Fruit fly (Drosophila melanogaster): ENCODE results near the gene acs.

acs gene

DNA sequence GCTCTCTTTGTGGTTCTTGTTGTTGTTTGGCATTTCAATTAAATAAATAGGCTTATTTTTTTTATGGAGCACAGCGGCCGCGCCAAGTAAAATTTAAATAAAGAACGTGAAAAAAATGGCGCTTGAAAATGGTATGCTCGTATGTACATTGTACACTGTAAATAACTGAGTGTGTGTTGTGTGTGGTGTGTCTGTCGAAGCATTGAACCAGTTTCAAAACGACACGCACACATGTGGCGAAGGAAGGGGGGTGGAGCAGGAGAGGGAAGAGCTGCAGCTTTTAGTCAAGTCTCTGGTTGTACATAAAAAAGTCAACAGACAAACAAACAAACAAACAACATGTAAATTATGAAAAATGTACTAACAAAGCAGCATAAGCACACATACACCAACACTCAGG is 33.3 kb downstream of the acs start (continued):
- TF ChIP-seq Sox102F (GFP tag; optimal IDR thresholded peaks at IDR 0.05) (peak; percentile 27), tgo (GFP tag; IDR thresholded peaks at IDR 0.05) (no peak), MBD-R2 (GFP tag; IDR thresholded peaks at IDR 0.05) (no peak), en (GFP tag; optimal IDR thresholded peaks at IDR 0.05) (no peak), al (GFP tag; IDR thresholded peaks at IDR 0.05) (no peak), wek (GFP tag; optimal IDR thresholded peaks at IDR 0.05) (peak; percentile 6), CG8765 (GFP tag; IDR thresholded peaks at IDR 0.05) (no peak), PHDP (tag; optimal IDR thresholded peaks at IDR 0.05) (peak; percentile 28), ash1 (GFP tag; optimal IDR thresholded peaks at IDR 0.05) (no peak), CG12744 (GFP tag; optimal IDR thresholded peaks at IDR 0.05) (no peak), CrebB (tag; optimal IDR thresholded peaks at IDR 0.05) (no peak), gcm2 (GFP tag; optimal IDR thresholded peaks at IDR 0.05) (no peak), sna (GFP tag; IDR thresholded peaks at IDR 0.05; ENCODE audit: partially characterized antibody) (no peak), Tbp (GFP tag; optimal IDR thresholded peaks at IDR 0.05) (no peak), ssp (GFP tag; IDR thresholded peaks at IDR 0.05) (no peak), CG34422 (GFP tag; IDR thresholded peaks at IDR 0.05) (no peak), Hsf (GFP tag; optimal IDR thresholded peaks at IDR 0.05) (no peak), CG18619 (GFP tag; optimal IDR thresholded peaks at IDR 0.05) (peak; percentile 11), CG30431 (GFP tag; optimal IDR thresholded peaks at IDR 0.05) (no peak), Side (GFP tag; optimal IDR thresholded peaks at IDR 0.05) (no peak), CG11560 (tag; IDR thresholded peaks at IDR 0.05) (no peak), grau (tag; optimal IDR thresholded peaks at IDR 0.05) (no peak), sd (tag; optimal IDR thresholded peaks at IDR 0.05) (peak; percentile 1), CG9932 (GFP tag; IDR thresholded peaks at IDR 0.05) (no peak), Mrtf (GFP tag; IDR thresholded peaks at IDR 0.05) (no peak), ham (GFP tag; IDR thresholded peaks at IDR 0.05) (no peak), Atf3 (GFP tag; optimal IDR thresholded peaks at IDR 0.05) (no peak), CG3407 (GFP tag; optimal IDR thresholded peaks at IDR 0.05) (peak; percentile 26), CoRest (tag; optimal IDR thresholded peaks at IDR 0.05) (peak; percentile 13), MESR4 (GFP tag; optimal IDR thresholded peaks at IDR 0.05) (no peak), CG11456 (GFP tag; IDR thresholded peaks at IDR 0.05) (no peak), slp2 (GFP tag; optimal IDR thresholded peaks at IDR 0.05) (peak; percentile 6), Nf-YB (GFP tag; optimal IDR thresholded peaks at IDR 0.05) (no peak), Hmx (GFP tag; optimal IDR thresholded peaks at IDR 0.05) (no peak), HLH3B (GFP tag; IDR thresholded peaks at IDR 0.05) (0 out of 2 replicates have a peak, but pooled peaks have one; percentile 30), CG11085 (GFP tag; IDR thresholded peaks at IDR 0.05) (no peak), CG31441 (GFP tag; IDR thresholded peaks at IDR 0.05) (no peak), pho (GFP tag; optimal IDR thresholded peaks at IDR 0.05) (no peak), Kr (GFP tag; optimal IDR thresholded peaks at IDR 0.05) (no peak), CG1792 (GFP tag; optimal IDR thresholded peaks at IDR 0.05) (no peak), CG9215 (GFP tag; IDR thresholded peaks at IDR 0.05) (no peak), CG17568 (GFP tag; optimal IDR thresholded peaks at IDR 0.05) (no peak), CG10565 (GFP tag; optimal IDR thresholded peaks at IDR 0.05) (no peak), CG10147 (GFP tag; optimal IDR thresholded peaks at IDR 0.05) (no peak), maf-S (GFP tag; optimal IDR thresholded peaks at IDR 0.05) (no peak), HmgD (GFP tag; optimal IDR thresholded peaks at IDR 0.05) (no peak), Opbp (GFP tag; IDR thresholded peaks at IDR 0.05; ENCODE audit: partially characterized antibody) (no peak), CG17361 (GFP tag; IDR thresholded peaks at IDR 0.05) (no peak), Deaf1 (tag; optimal IDR thresholded peaks at IDR 0.05) (no peak), ERR (GFP tag; optimal IDR thresholded peaks at IDR 0.05) (no peak), CG7745 (tag; optimal IDR thresholded peaks at IDR 0.05) (no peak), kni (GFP tag; optimal IDR thresholded peaks at IDR 0.05) (no peak), Lpt (GFP tag; optimal IDR thresholded peaks at IDR 0.05) (no peak)

All from whole organism, embryonic.